Worm (Caenorhabditis elegans) whole organism, young adult: Measurements from ENCODE around the gene grd-8.

ENCODE experiments used
- D2030.7 ChIP-seq: fragments of 200-800 bp; sonication (Bioruptor generic); IDR thresholded peaks from 2 replicates; pipeline ENCODE4 v1.3.6; 2022; ENCODE audit warnings: missing genetic modification reagents, missing genetic modification characterization, missing compliant biosample characterization
- F22D6.2 ChIP-seq: sonication (generic microtip); optimal IDR thresholded peaks from 2 replicates; lab custom pipeline; 2016; ENCODE audit warnings: mild to moderate bottlenecking, missing genetic modification characterization, missing compliant biosample characterization
- F23B12.7 ChIP-seq: sonication (generic microtip); optimal IDR thresholded peaks from 2 replicates; lab custom pipeline; 2017; ENCODE audit warnings: missing genetic modification characterization, mild to moderate bottlenecking, missing compliant biosample characterization, antibody characterized with exemption, moderate library complexity; ENCODE audit not compliant: insufficient read depth
- F33H1.4 ChIP-seq: fragments of 200-800 bp; sonication (Bioruptor generic); IDR thresholded peaks from 2 replicates; pipeline ENCODE4 v1.3.6; 2022; ENCODE audit warnings: missing genetic modification reagents, missing genetic modification characterization, missing compliant biosample characterization
- F49E8.2 ChIP-seq: sonication (generic microtip); optimal IDR thresholded peaks from 3 replicates; lab custom pipeline; 2017; ENCODE audit warnings: missing genetic modification characterization, mild to moderate bottlenecking, missing compliant biosample characterization, antibody characterized with exemption, moderate library complexity; ENCODE audit not compliant: insufficient read depth
- F52B5.7 ChIP-seq: sonication (generic microtip); optimal IDR thresholded peaks from 2 replicates; lab custom pipeline; 2016; ENCODE audit warnings: mild to moderate bottlenecking, missing genetic modification characterization, missing compliant biosample characterization
- Y53G8AR.9 ChIP-seq: fragments of 200-800 bp; sonication (Bioruptor generic); conservative IDR thresholded peaks from 2 replicates; pipeline ENCODE4 v1.3.6; 2022; ENCODE audit warnings: missing genetic modification reagents, missing genetic modification characterization, missing compliant biosample characterization
- Y67H2A.10 ChIP-seq: fragments of 200-800 bp; sonication (Bioruptor generic); conservative IDR thresholded peaks from 2 replicates; pipeline ENCODE4 v1.3.6; 2022; ENCODE audit warnings: missing genetic modification reagents, missing genetic modification characterization, missing compliant biosample characterization
- aptf-3 ChIP-seq: fragments of 200-800 bp; sonication (Bioruptor generic); IDR thresholded peaks from 2 replicates; pipeline ENCODE4 v1.3.6; 2022; ENCODE audit warnings: missing genetic modification characterization, missing compliant biosample characterization
- attf-6 ChIP-seq: fragments of 200-800 bp; sonication (Bioruptor generic); IDR thresholded peaks from 2 replicates; pipeline ENCODE4 v1.3.6; 2022; ENCODE audit warnings: missing genetic modification reagents, missing genetic modification characterization, missing compliant biosample characterization
- bed-1 ChIP-seq: fragments of 200-800 bp; sonication (Bioruptor generic); IDR thresholded peaks from 2 replicates; pipeline ENCODE4 v1.3.6; 2022; ENCODE audit warnings: missing genetic modification reagents, missing genetic modification characterization, missing compliant biosample characterization
- cebp-1 ChIP-seq, 2 experiments: fragments of 200-800 bp in 1 of 2; sonication (Bioruptor generic) in 1 of 2; sonication (generic microtip) in 1 of 2; IDR thresholded peaks in 1 of 2; optimal IDR thresholded peaks in 1 of 2; 2 replicates each; pipeline versions ENCODE4 v1.3.6 to Lab custom; 2017 to 2022; ENCODE audit warnings: missing compliant biosample characterization in 2 of 2, missing genetic modification characterization in 2 of 2, mild to moderate bottlenecking in 1 of 2, missing genetic modification reagents in 1 of 2, moderate library complexity in 1 of 2
- cebp-2 ChIP-seq: fragments of 200-800 bp; sonication (Bioruptor generic); IDR thresholded peaks from 2 replicates; pipeline ENCODE4 v1.3.6; 2022; ENCODE audit warnings: missing genetic modification characterization, missing compliant biosample characterization
- ceh-100 ChIP-seq: fragments of 200-800 bp; sonication (Bioruptor generic); IDR thresholded peaks from 2 replicates; pipeline ENCODE4 v1.3.6; 2022; ENCODE audit warnings: missing genetic modification reagents, missing genetic modification characterization, missing compliant biosample characterization
- ceh-27 ChIP-seq: fragments of 200-800 bp; sonication (Bioruptor generic); optimal IDR thresholded peaks from 2 replicates; lab custom pipeline; 2018; ENCODE audit warnings: mild to moderate bottlenecking, missing genetic modification characterization, moderate library complexity, missing compliant biosample characterization
- ceh-40 ChIP-seq: fragments of 200-800 bp; sonication (Bioruptor generic); IDR thresholded peaks from 2 replicates; pipeline ENCODE4 v1.3.6; 2022; ENCODE audit warnings: missing genetic modification characterization, missing compliant biosample characterization
- ceh-91 ChIP-seq: fragments of 200-800 bp; sonication (Bioruptor generic); IDR thresholded peaks from 2 replicates; pipeline ENCODE4 v1.3.6; 2022; ENCODE audit warnings: missing genetic modification reagents, missing genetic modification characterization, missing compliant biosample characterization
- dox-1 ChIP-seq: fragments of 200-800 bp; sonication (Bioruptor generic); IDR thresholded peaks from 2 replicates; pipeline ENCODE4 v1.3.6; 2022; ENCODE audit warnings: missing genetic modification reagents, missing genetic modification characterization, missing compliant biosample characterization
- dpff-1 ChIP-seq: sonication (generic microtip); optimal IDR thresholded peaks from 2 replicates; lab custom pipeline; 2017; ENCODE audit warnings: mild to moderate bottlenecking, missing genetic modification characterization, missing compliant biosample characterization
- efl-1 ChIP-seq: fragments of 150-350 bp; optimal IDR thresholded peaks from 2 replicates; lab custom pipeline; 2014; ENCODE audit warnings: missing biosample characterization, missing genetic modification reagents, missing genetic modification characterization
- ekl-4 ChIP-seq: fragments of 200-800 bp; sonication (Bioruptor generic); IDR thresholded peaks from 2 replicates; pipeline ENCODE4 v1.3.6; 2022; ENCODE audit warnings: missing genetic modification reagents, missing genetic modification characterization, missing compliant biosample characterization
- hlh-26 ChIP-seq: fragments of 200-800 bp; sonication (Bioruptor generic); conservative IDR thresholded peaks from 2 replicates; pipeline ENCODE4 v1.3.6; 2022; ENCODE audit warnings: missing genetic modification reagents, missing genetic modification characterization, missing compliant biosample characterization
- hmg-1.2 ChIP-seq: fragments of 200-800 bp; sonication (Bioruptor generic); IDR thresholded peaks from 2 replicates; pipeline ENCODE4 v1.3.6; 2022; ENCODE audit warnings: missing genetic modification reagents, missing genetic modification characterization, missing compliant biosample characterization
- lag-1 ChIP-seq: fragments of 200-800 bp; sonication (Bioruptor generic); IDR thresholded peaks from 2 replicates; pipeline ENCODE4 v1.3.6; 2022; ENCODE audit warnings: missing genetic modification reagents, missing genetic modification characterization, missing compliant biosample characterization
- let-526 ChIP-seq: fragments of 200-800 bp; sonication (Bioruptor generic); IDR thresholded peaks from 2 replicates; pipeline ENCODE4 v1.3.6; 2022; ENCODE audit warnings: missing genetic modification reagents, missing genetic modification characterization, missing compliant biosample characterization
- lir-1 ChIP-seq: fragments of 200-800 bp; sonication (Bioruptor generic); conservative IDR thresholded peaks from 2 replicates; pipeline ENCODE4 v1.3.6; 2022; ENCODE audit warnings: missing genetic modification reagents, missing genetic modification characterization, missing compliant biosample characterization
- mel-28 ChIP-seq: sonication (generic microtip); optimal IDR thresholded peaks from 2 replicates; lab custom pipeline; 2016; ENCODE audit warnings: borderline replicate concordance, mild to moderate bottlenecking, missing genetic modification characterization, missing compliant biosample characterization
- mxl-1 ChIP-seq: sonication (generic microtip); optimal IDR thresholded peaks from 2 replicates; lab custom pipeline; 2016; ENCODE audit warnings: missing genetic modification characterization, missing compliant biosample characterization
- nfyb-1 ChIP-seq: fragments of 200-800 bp; sonication (Bioruptor generic); IDR thresholded peaks from 2 replicates; pipeline ENCODE4 v1.3.6; 2022; ENCODE audit warnings: missing genetic modification reagents, missing genetic modification characterization, missing compliant biosample characterization
- nhr-27 ChIP-seq: fragments of 200-800 bp; sonication (Bioruptor generic); optimal IDR thresholded peaks from 2 replicates; lab custom pipeline; 2018; ENCODE audit warnings: mild to moderate bottlenecking, missing genetic modification characterization, moderate library complexity, missing compliant biosample characterization
- pha-4 ChIP-seq: fragments of 150-350 bp; sonication (generic microtip); optimal IDR thresholded peaks from 2 replicates; lab custom pipeline; 2014; ENCODE audit warnings: missing biosample characterization, missing genetic modification reagents, missing genetic modification characterization
- sdz-38 ChIP-seq: sonication (generic microtip); optimal IDR thresholded peaks from 2 replicates; lab custom pipeline; 2016; ENCODE audit warnings: missing genotype, missing genetic modification characterization, missing compliant biosample characterization
- snpc-1.1 ChIP-seq: sonication (generic microtip); optimal IDR thresholded peaks from 2 replicates; lab custom pipeline; 2017; ENCODE audit warnings: missing genetic modification characterization, mild to moderate bottlenecking, missing compliant biosample characterization, antibody characterized with exemption, moderate library complexity, missing genotype, missing genetic modification reagents; ENCODE audit not compliant: insufficient read depth
- snpc-1.3 ChIP-seq: sonication (generic microtip); optimal IDR thresholded peaks from 2 replicates; lab custom pipeline; 2017; ENCODE audit warnings: missing genetic modification characterization, mild to moderate bottlenecking, missing compliant biosample characterization, antibody characterized with exemption, moderate library complexity, missing genotype, missing genetic modification reagents; ENCODE audit not compliant: insufficient read depth
- tbx-9 ChIP-seq: sonication (generic microtip); optimal IDR thresholded peaks from 2 replicates; lab custom pipeline; 2016; ENCODE audit warnings: borderline replicate concordance, missing genetic modification characterization, inconsistent platforms, missing compliant biosample characterization
- xnd-1 ChIP-seq: sonication (generic microtip); optimal IDR thresholded peaks from 2 replicates; lab custom pipeline; 2016; ENCODE audit warnings: missing genotype, missing genetic modification reagents, missing genetic modification characterization, missing compliant biosample characterization

Gene grd-8

DNA sequence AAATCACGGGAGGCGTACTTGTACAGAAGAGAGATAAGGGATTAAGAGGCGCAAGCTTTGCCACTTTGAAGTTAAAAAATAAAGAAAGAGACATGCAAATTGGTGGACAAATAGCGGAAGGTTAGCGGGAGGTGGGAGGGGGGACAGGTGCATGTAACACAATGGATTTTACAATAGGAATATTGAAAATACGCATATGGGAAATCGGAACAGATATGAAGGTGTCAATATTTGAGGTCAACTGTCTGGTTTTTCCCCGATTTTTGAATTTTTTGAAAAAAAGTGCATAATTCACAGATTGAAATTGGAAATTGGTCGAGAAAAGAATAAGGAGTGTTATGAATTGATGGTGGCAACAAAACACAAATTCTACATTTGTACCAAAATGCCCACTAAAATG is 19.5 kb downstream of the grd-8 start, which contains the start of gene C37C3.17:
TSS of gene C37C3.17 (minus strand) at position 101 of the 400 bp plus-strand sequence.
- no peak for TF ChIP-seq Y67H2A.10 (GFP tag; lab: Robert Waterston, UW)

DNA sequence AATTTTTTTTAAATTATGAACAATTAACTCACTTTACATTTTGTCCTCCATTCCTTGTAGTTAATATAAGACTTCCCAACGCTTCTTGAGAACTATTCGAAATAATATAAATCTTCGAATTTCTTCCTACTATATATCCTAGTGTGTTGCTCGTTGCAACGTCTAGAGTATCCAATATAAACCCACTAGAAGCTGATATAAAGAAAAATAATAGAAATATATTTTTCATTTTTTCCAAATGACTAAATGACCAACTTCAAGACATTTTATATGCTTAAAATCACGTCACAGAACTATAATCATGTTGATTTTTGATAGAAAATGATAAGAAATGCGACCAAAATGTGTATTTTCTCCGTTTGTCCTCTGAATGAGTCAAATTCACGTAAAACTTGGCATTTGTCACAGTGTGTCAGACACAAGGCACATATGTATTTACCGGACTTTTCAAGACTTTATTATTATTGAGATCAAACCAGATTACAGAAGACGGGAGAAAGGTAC is 20.7 kb downstream of the grd-8 start, which contains the start of gene C37C3.10:
TSS of gene C37C3.10 (minus strand) at position 51 of the 504 bp plus-strand sequence.
- TF ChIP-seq hmg-1.2 (GFP tag; lab: Robert Waterston, UW) (no peak), xnd-1 (tag; lab: Kevin White, UChicago) (no peak), ceh-27 (GFP tag; lab: Kevin White, UChicago) (no peak), tbx-9 (tag; lab: Kevin White, UChicago) (no peak), lag-1 (GFP tag; lab: Robert Waterston, UW) (no peak), ceh-91 (GFP tag; lab: Robert Waterston, UW) (no peak), F52B5.7 (tag; lab: Kevin White, UChicago) (no peak), ceh-100 (no peak), cebp-1 (GFP tag; IDR thresholded peaks at IDR 0.05; lab: Robert Waterston, UW) (no peak), cebp-1 (tag; optimal IDR thresholded peaks at IDR 0.05; lab: Kevin White, UChicago) (no peak), F22D6.2 (no peak), cebp-2 (GFP tag; lab: Robert Waterston, UW) (no peak), sdz-38 (no peak)

DNA sequence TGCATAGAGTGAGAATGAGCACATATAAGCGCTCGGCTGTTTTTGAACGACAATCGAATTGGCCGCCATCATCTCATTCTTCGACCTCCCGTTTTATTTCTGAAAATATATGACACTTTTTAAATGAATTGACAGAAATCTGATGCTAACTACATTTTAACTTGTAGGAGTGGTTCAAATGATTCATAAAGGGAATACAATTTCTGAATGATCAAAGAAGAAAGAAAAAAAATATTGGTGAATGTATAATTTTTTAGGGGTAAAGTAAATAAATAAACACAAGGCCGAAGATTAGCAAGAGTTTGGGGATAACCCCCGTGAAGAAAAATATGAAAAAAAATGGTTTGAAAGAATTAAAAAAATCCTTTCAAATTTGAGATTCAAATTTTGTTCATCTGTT is 22.3 kb downstream of the grd-8 start, which contains the start of gene C37C3.11:
TSS of gene C37C3.11 (minus strand) at position 101 of the 400 bp plus-strand sequence.
- TF ChIP-seq dpff-1 (tag; lab: Kevin White, UChicago) (no peak), snpc-1.1 (tag; lab: Kevin White, UChicago) (no peak), dox-1 (GFP tag; lab: Robert Waterston, UW) (no peak), D2030.7 (GFP tag; lab: Robert Waterston, UW) (no peak), F23B12.7 (tag; lab: Kevin White, UChicago) (no peak), aptf-3 (no peak), bed-1 (GFP tag; lab: Robert Waterston, UW) (no peak), mel-28 (tag; lab: Kevin White, UChicago) (no peak), F49E8.2 (tag; lab: Kevin White, UChicago) (no peak), Y53G8AR.9 (GFP tag; lab: Robert Waterston, UW) (no peak), nhr-27 (tag; lab: Kevin White, UChicago) (no peak)

DNA sequence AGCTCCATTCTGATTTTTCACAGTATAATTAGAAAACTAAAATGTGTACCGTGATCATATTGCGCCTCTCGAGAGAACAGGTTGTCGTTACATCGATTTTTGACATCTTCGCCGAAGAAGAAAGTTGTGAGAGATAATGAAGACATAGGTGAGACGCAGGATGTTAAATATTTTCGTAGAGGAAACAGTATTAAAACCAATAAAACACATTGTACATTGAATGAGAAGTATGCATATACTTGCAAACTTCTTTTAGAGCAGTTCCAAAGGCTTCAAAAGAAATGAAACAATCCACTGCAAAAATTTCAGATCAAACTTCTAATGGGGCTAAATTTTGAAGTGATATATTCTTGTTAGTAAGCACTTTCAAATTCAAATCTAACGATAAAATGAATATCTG is 28.4 kb downstream of the grd-8 start, which contains the start of gene nipi-4:
TSS of gene nipi-4 (minus strand) at position 101 of the 400 bp plus-strand sequence.
- TF ChIP-seq ekl-4 (GFP tag; lab: Robert Waterston, UW): no peak
- no peak for TF ChIP-seq let-526
- no peak for TF ChIP-seq lir-1 (GFP tag; lab: Robert Waterston, UW)
- TF ChIP-seq efl-1 (GFP tag; lab: Kevin White, UChicago): no peak
- TF ChIP-seq ceh-27 (GFP tag; lab: Kevin White, UChicago): no peak
- TF ChIP-seq nfyb-1 (GFP tag; lab: Robert Waterston, UW): no peak

DNA sequence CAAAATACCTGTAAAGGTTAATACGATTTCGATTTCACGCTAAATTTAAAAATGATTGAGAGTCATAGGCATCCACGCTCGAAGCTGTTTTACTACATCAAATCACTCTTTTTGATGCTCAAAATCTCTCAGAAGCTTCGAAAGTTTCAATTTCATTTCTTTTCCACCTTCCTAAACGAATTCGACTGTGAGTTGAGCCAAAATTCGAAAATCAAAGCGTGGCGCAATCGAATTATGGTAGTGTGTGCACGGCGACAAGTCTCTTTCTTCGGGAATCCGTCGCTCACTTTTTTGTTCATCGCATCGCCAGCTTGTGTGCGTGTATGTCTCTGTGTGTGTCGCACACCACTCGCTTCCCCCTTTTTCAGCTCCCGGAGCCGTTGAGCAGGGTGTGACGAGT is 30.6 kb downstream of the grd-8 start:
- no peak for TF ChIP-seq lir-1 (GFP tag; lab: Robert Waterston, UW)
- TF ChIP-seq lag-1 (GFP tag; lab: Robert Waterston, UW): no peak
- no peak for TF ChIP-seq snpc-1.3 (tag; lab: Kevin White, UChicago)
- TF ChIP-seq hmg-1.2 (GFP tag; lab: Robert Waterston, UW): no peak
- no peak for TF ChIP-seq pha-4 (tag; lab: Kevin White, UChicago)
- no peak for TF ChIP-seq mxl-1 (tag; lab: Kevin White, UChicago)
- no peak for TF ChIP-seq F33H1.4
- no peak for TF ChIP-seq F22D6.2
- no peak for TF ChIP-seq efl-1 (GFP tag; lab: Kevin White, UChicago)
- no peak for TF ChIP-seq mel-28 (tag; lab: Kevin White, UChicago)
- TF ChIP-seq ceh-40: no peak
- no peak for TF ChIP-seq hlh-26 (GFP tag; lab: Robert Waterston, UW)
- TF ChIP-seq attf-6 (GFP tag; lab: Robert Waterston, UW): no peak
